Fruit fly (Drosophila melanogaster) whole organism, embryonic: Measurements from ENCODE around the gene CG10301.

Experiments used
- CG10431 ChIP-seq: fragments of 200-800 bp; sonication (Bioruptor generic); optimal IDR thresholded peaks from 3 replicates; lab custom pipeline; 2018; ENCODE audit warnings: missing biosample characterization, mild to moderate bottlenecking, missing genetic modification characterization
- CG11560 ChIP-seq: fragments of 200-800 bp; sonication (Bioruptor generic); IDR thresholded peaks from 3 replicates; pipeline ENCODE4 v1.3.6; 2022; ENCODE audit warnings: missing biosample characterization, missing genetic modification characterization
- CG11695 ChIP-seq: fragments of 200-800 bp; sonication (Bioruptor generic); IDR thresholded peaks from 3 replicates; pipeline ENCODE4 v1.3.6; 2022; ENCODE audit warnings: missing biosample characterization, missing genetic modification characterization
- CG12236 ChIP-seq: fragments of 200-800 bp; sonication (Bioruptor generic); optimal IDR thresholded peaks from 2 replicates; lab custom pipeline; 2016; ENCODE audit warnings: missing biosample characterization, missing genetic modification characterization
- CG13123 ChIP-seq: fragments of 200-800 bp; sonication (Bioruptor generic); optimal IDR thresholded peaks from 2 replicates; lab custom pipeline; 2016; ENCODE audit warnings: missing biosample characterization, missing genetic modification characterization
- CG13287 ChIP-seq: fragments of 200-800 bp; sonication (Bioruptor generic); IDR thresholded peaks from 2 replicates; pipeline ENCODE4 v1.3.6; 2022; ENCODE audit warnings: missing biosample characterization, missing genetic modification characterization; ENCODE audit not compliant: partially characterized antibody
- CG14050 ChIP-seq: fragments of 200-800 bp; sonication (Bioruptor generic); IDR thresholded peaks from 3 replicates; pipeline ENCODE4 v1.3.6; 2022; ENCODE audit warnings: missing biosample characterization, missing genetic modification characterization
- CG14710 ChIP-seq: fragments of 200-800 bp; sonication (Bioruptor generic); optimal IDR thresholded peaks from 3 replicates; lab custom pipeline; 2019; ENCODE audit warnings: missing biosample characterization, mild to moderate bottlenecking, missing genetic modification characterization, moderate library complexity
- CG17385 ChIP-seq: fragments of 200-800 bp; sonication (Bioruptor generic); optimal IDR thresholded peaks from 3 replicates; lab custom pipeline; 2018; ENCODE audit warnings: missing biosample characterization, mild to moderate bottlenecking, missing genetic modification characterization
- CG17612 ChIP-seq: fragments of 200-800 bp; sonication (Bioruptor generic); IDR thresholded peaks from 2 replicates; pipeline ENCODE4 v1.3.6; 2022; ENCODE audit warnings: missing biosample characterization, missing genetic modification characterization
- CG2120 ChIP-seq: fragments of 200-800 bp; sonication (Bioruptor generic); optimal IDR thresholded peaks from 3 replicates; lab custom pipeline; 2016; ENCODE audit warnings: missing biosample characterization, missing genetic modification characterization
- CG2875 ChIP-seq: fragments of 200-800 bp; sonication (Bioruptor generic); optimal IDR thresholded peaks from 2 replicates; lab custom pipeline; 2017; ENCODE audit warnings: missing biosample characterization, mild to moderate bottlenecking, missing genetic modification characterization, missing genetic modification reagents
- CG31224 ChIP-seq: fragments of 200-800 bp; sonication (Bioruptor generic); IDR thresholded peaks from 2 replicates; pipeline ENCODE4 v1.3.6; 2022; ENCODE audit warnings: missing biosample characterization, missing genetic modification characterization
- CG3838 ChIP-seq: fragments of 200-800 bp; sonication (Bioruptor generic); optimal IDR thresholded peaks from 3 replicates; lab custom pipeline; 2016; ENCODE audit warnings: missing biosample characterization, missing genetic modification characterization
- CG5180 ChIP-seq: fragments of 200-800 bp; sonication (Bioruptor generic); optimal IDR thresholded peaks from 3 replicates; lab custom pipeline; 2017; ENCODE audit warnings: missing biosample characterization, missing genetic modification characterization, mild to moderate bottlenecking, moderate library complexity, missing genetic modification reagents
- CG7786 ChIP-seq: fragments of 200-800 bp; sonication (Bioruptor generic); optimal IDR thresholded peaks from 2 replicates; lab custom pipeline; 2016; ENCODE audit warnings: missing biosample characterization, missing genetic modification characterization
- CG8388 ChIP-seq: fragments of 200-800 bp; sonication (Bioruptor generic); optimal IDR thresholded peaks from 2 replicates; lab custom pipeline; 2019; ENCODE audit warnings: missing biosample characterization, mild to moderate bottlenecking, missing genetic modification characterization, moderate library complexity
- CG8765 ChIP-seq: fragments of 200-800 bp; sonication (Bioruptor generic); IDR thresholded peaks from 2 replicates; pipeline ENCODE4 v1.3.6; 2022; ENCODE audit warnings: missing biosample characterization, missing genetic modification characterization
- CG9727 ChIP-seq: fragments of 200-800 bp; sonication (Bioruptor generic); optimal IDR thresholded peaks from 3 replicates; lab custom pipeline; 2017; ENCODE audit warnings: missing biosample characterization, mild to moderate bottlenecking, missing genetic modification characterization
- CG9817 ChIP-seq: fragments of 200-800 bp; sonication (Bioruptor generic); optimal IDR thresholded peaks from 2 replicates; lab custom pipeline; 2018; ENCODE audit warnings: missing biosample characterization, mild to moderate bottlenecking, missing genetic modification characterization, moderate library complexity
- D ChIP-seq, 2 experiments: fragments of 200-800 bp in 1 of 2; fragments of >200 bp in 1 of 2; sonication (Bioruptor generic) in 1 of 2; optimal IDR thresholded peaks; 2 replicates in 1 of 2; 3 replicates in 1 of 2; lab custom pipeline; 2017; ENCODE audit warnings: mild to moderate bottlenecking in 1 of 2, missing biosample characterization in 1 of 2, missing genetic modification characterization in 1 of 2, missing genetic modification reagents in 1 of 2
- Dp ChIP-seq: fragments of 200-800 bp; sonication (Bioruptor generic); optimal IDR thresholded peaks from 2 replicates; lab custom pipeline; 2018; ENCODE audit warnings: missing biosample characterization, mild to moderate bottlenecking, missing genetic modification characterization, moderate library complexity
- Dref ChIP-seq: fragments of 200-800 bp; sonication (Bioruptor generic); IDR thresholded peaks from 2 replicates; pipeline ENCODE4 v1.3.6; 2022; ENCODE audit warnings: missing biosample characterization, missing genetic modification characterization
- E2f1 ChIP-seq: fragments of 200-800 bp; sonication (Bioruptor generic); IDR thresholded peaks from 2 replicates; pipeline ENCODE4 v1.3.6; 2022; ENCODE audit warnings: missing biosample characterization, missing genetic modification characterization
- ERR ChIP-seq: fragments of 200-800 bp; sonication (Bioruptor generic); optimal IDR thresholded peaks from 2 replicates; lab custom pipeline; 2016; ENCODE audit warnings: missing biosample characterization, missing genetic modification characterization
- Fer1 ChIP-seq: fragments of 200-800 bp; sonication (Bioruptor generic); optimal IDR thresholded peaks from 2 replicates; lab custom pipeline; 2017; ENCODE audit warnings: missing biosample characterization, mild to moderate bottlenecking, missing genetic modification characterization
- Fer2 ChIP-seq: fragments of 200-800 bp; sonication (Bioruptor generic); optimal IDR thresholded peaks from 2 replicates; lab custom pipeline; 2018; ENCODE audit warnings: missing biosample characterization, mild to moderate bottlenecking, missing genetic modification characterization, moderate library complexity
- Hr39 ChIP-seq: fragments of >200 bp; optimal IDR thresholded peaks from 2 replicates; lab custom pipeline; 2017
- Kr ChIP-seq: fragments of 200-800 bp; sonication (Bioruptor generic); optimal IDR thresholded peaks from 2 replicates; lab custom pipeline; 2017; ENCODE audit warnings: missing biosample characterization, mild to moderate bottlenecking, missing genetic modification characterization
- Poxn ChIP-seq: fragments of 200-800 bp; sonication (Bioruptor generic); IDR thresholded peaks from 2 replicates; pipeline ENCODE4 v1.3.6; 2022; ENCODE audit warnings: missing biosample characterization, missing genetic modification characterization
- Ptx1 ChIP-seq: fragments of 200-800 bp; sonication (Bioruptor generic); IDR thresholded peaks from 2 replicates; pipeline ENCODE4 v1.3.6; 2022; ENCODE audit warnings: missing biosample characterization, missing genetic modification characterization
- Sin3A ChIP-seq: fragments of >200 bp; optimal IDR thresholded peaks from 2 replicates; lab custom pipeline; 2018
- Taf1 ChIP-seq: fragments of 200-800 bp; sonication (Bioruptor generic); IDR thresholded peaks from 2 replicates; pipeline ENCODE4 v1.3.6; 2022; ENCODE audit warnings: missing biosample characterization, missing genetic modification characterization
- YL-1 ChIP-seq: fragments of 200-800 bp; sonication (Bioruptor generic); optimal IDR thresholded peaks from 3 replicates; lab custom pipeline; 2017; ENCODE audit warnings: missing biosample characterization, mild to moderate bottlenecking, missing genetic modification characterization
- bsh ChIP-seq, 2 experiments: fragments of 200-800 bp; sonication (Bioruptor generic); optimal IDR thresholded peaks; 2 replicates each; lab custom pipeline; 2017 to 2018; ENCODE audit warnings: mild to moderate bottlenecking in 2 of 2, missing biosample characterization in 2 of 2, missing genetic modification characterization in 2 of 2, moderate library complexity in 1 of 2
- dm ChIP-seq: fragments of 200-800 bp; sonication (Bioruptor generic); optimal IDR thresholded peaks from 3 replicates; lab custom pipeline; 2016; ENCODE audit warnings: missing biosample characterization, missing genetic modification characterization
- dysf ChIP-seq: fragments of 200-800 bp; sonication (Bioruptor generic); IDR thresholded peaks from 3 replicates; pipeline ENCODE4 v1.3.6; 2022; ENCODE audit warnings: missing biosample characterization, missing genetic modification characterization
- eve ChIP-seq, 2 experiments: fragments of >200 bp; optimal IDR thresholded peaks; 2 replicates each; lab custom pipeline; 2017; ENCODE audit warnings: missing biosample characterization in 2 of 2, missing genetic modification characterization in 2 of 2
- exex ChIP-seq: fragments of 200-800 bp; sonication (Bioruptor generic); optimal IDR thresholded peaks from 4 replicates; lab custom pipeline; 2018; ENCODE audit warnings: missing biosample characterization, mild to moderate bottlenecking, missing genetic modification characterization, moderate library complexity
- gcm ChIP-seq: fragments of 200-800 bp; sonication (Bioruptor generic); optimal IDR thresholded peaks from 2 replicates; lab custom pipeline; 2019; ENCODE audit warnings: missing biosample characterization, mild to moderate bottlenecking, missing genetic modification characterization, moderate library complexity
- gfzf ChIP-seq: fragments of 200-800 bp; sonication (Bioruptor generic); optimal IDR thresholded peaks from 2 replicates; lab custom pipeline; 2016; ENCODE audit warnings: missing biosample characterization, mild to moderate bottlenecking, missing genetic modification characterization, moderate library complexity
- oc ChIP-seq: fragments of 200-800 bp; sonication (Bioruptor generic); optimal IDR thresholded peaks from 2 replicates; lab custom pipeline; 2018; ENCODE audit warnings: missing biosample characterization, mild to moderate bottlenecking, missing genetic modification characterization, moderate library complexity
- otp ChIP-seq: fragments of 200-800 bp; sonication (Bioruptor generic); IDR thresholded peaks from 3 replicates; pipeline ENCODE4, ENCODE4 v1.3.6; 2022; ENCODE audit warnings: missing biosample characterization, missing genetic modification characterization
- run ChIP-seq: fragments of 200-800 bp; sonication (Bioruptor generic); optimal IDR thresholded peaks from 3 replicates; lab custom pipeline; 2018; ENCODE audit warnings: missing biosample characterization, mild to moderate bottlenecking, missing genetic modification characterization
- sc ChIP-seq, 3 experiments: fragments of >200 bp in 2 of 3; fragments of 200-800 bp in 1 of 3; sonication (Bioruptor generic) in 1 of 3; optimal IDR thresholded peaks; 2 replicates in 2 of 3; 3 replicates in 1 of 3; lab custom pipeline; 2017; ENCODE audit warnings: mild to moderate bottlenecking in 1 of 3, missing biosample characterization in 1 of 3, missing genetic modification characterization in 1 of 3, missing genetic modification reagents in 1 of 3
- scrt ChIP-seq: fragments of 200-800 bp; sonication (Bioruptor generic); optimal IDR thresholded peaks from 2 replicates; lab custom pipeline; 2018; ENCODE audit warnings: missing biosample characterization, mild to moderate bottlenecking, missing genetic modification characterization, moderate library complexity
- slou ChIP-seq: fragments of 200-800 bp; sonication (Bioruptor generic); optimal IDR thresholded peaks from 3 replicates; lab custom pipeline; 2016; ENCODE audit warnings: missing biosample characterization, missing genetic modification characterization
- usp ChIP-seq: fragments of >200 bp; optimal IDR thresholded peaks from 2 replicates; lab custom pipeline; 2017; ENCODE audit warnings: missing biosample characterization, missing genetic modification characterization
- vfl ChIP-seq: fragments of 200-800 bp; sonication (Bioruptor generic); optimal IDR thresholded peaks from 2 replicates; lab custom pipeline; 2016; ENCODE audit warnings: missing biosample characterization, missing genetic modification characterization
- zf30C ChIP-seq: fragments of 200-800 bp; sonication (Bioruptor generic); optimal IDR thresholded peaks from 3 replicates; lab custom pipeline; 2018; ENCODE audit warnings: missing biosample characterization, mild to moderate bottlenecking, missing genetic modification characterization

The CG10301 gene

DNA sequence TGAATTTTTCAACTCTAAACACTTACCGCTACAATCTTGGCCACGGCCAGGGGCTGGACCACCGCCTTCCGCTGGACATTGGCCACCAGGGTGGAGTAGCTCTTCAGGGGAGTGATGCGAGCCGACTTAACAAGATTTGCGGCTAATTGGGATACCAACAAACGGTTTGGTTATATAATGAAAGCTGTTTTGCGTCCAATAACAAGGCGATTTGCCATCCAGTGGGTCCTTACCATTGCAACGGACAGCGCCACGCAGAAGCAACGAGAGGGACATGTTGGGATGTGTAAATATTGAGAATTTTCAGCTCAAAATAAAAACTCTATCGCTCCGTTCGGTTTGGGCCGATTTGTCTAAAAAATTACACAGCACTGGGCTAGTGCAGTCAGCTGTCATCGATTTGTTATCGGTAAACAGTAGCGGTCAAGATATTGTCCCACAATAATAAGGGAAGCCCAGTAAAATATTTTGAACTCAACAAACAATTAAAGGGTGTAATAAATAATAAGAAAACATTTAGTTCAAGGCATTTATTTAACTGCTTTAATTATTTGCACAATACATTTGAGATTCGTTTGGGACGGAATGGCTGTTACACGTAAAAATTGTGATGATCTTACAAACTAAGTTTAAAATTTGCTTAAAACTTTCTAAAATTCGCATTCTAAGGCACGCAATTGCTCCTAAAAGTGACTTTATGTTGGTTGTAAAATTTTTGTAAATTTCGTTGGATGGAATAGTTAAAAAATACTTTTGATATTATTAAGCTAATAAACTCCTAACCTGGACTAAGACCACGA, 50.5 kb downstream of the CG10301 start, which contains the start of gene SdhD (continued):
- TF ChIP-seq CG13287 (GFP tag; lab: Robert Waterston, UW) (peak; percentile 72), CG11695 (GFP tag; lab: Robert Waterston, UW) (no peak), Ptx1 (GFP tag; lab: Robert Waterston, UW) (no peak), usp (GFP tag; lab: Kevin White, UChicago) (no peak), Fer2 (no peak), zf30C (no peak), vfl (GFP tag; lab: Kevin White, UChicago) (peak; percentile 53), exex (tag; lab: Kevin White, UChicago) (peak; percentile 27), CG17385 (GFP tag; lab: Kevin White, UChicago) (peak; percentile 13), sc (optimal IDR thresholded peaks at IDR 0.05; lab: Kevin White, UChicago) (no peak), sc (GFP tag; optimal IDR thresholded peaks at IDR 0.05; lab: Kevin White, UChicago) (no peak), otp (GFP tag; lab: Robert Waterston, UW) (no peak), slou (GFP tag; lab: Kevin White, UChicago) (no peak), Poxn (GFP tag; lab: Robert Waterston, UW) (no peak), CG3838 (no peak), CG31224 (GFP tag; lab: Robert Waterston, UW) (no peak), Dp (peak; percentile 29), gcm (no peak), CG14050 (GFP tag; lab: Robert Waterston, UW) (no peak), CG9817 (tag; lab: Kevin White, UChicago) (no peak), CG7786 (GFP tag; lab: Kevin White, UChicago) (no peak), CG2875 (GFP tag; lab: Kevin White, UChicago) (no peak), run (tag; lab: Kevin White, UChicago) (no peak), CG5180 (no peak), gfzf (GFP tag; lab: Kevin White, UChicago) (peak; percentile 10), oc (tag; lab: Kevin White, UChicago) (no peak), E2f1 (GFP tag; lab: Robert Waterston, UW) (no peak), YL-1 (GFP tag; lab: Kevin White, UChicago) (peak; percentile 75), CG8765 (GFP tag; lab: Robert Waterston, UW) (no peak), CG10431 (GFP tag; lab: Kevin White, UChicago) (no peak), CG8388 (no peak), D (optimal IDR thresholded peaks at IDR 0.05; lab: Kevin White, UChicago) (no peak), D (GFP tag; optimal IDR thresholded peaks at IDR 0.05; lab: Kevin White, UChicago) (no peak), CG11560 (no peak), CG17612 (no peak), eve (GFP tag; optimal IDR thresholded peaks at IDR 0.05; lab: Kevin White, UChicago) (no peak), CG14710 (tag; lab: Kevin White, UChicago) (peak; percentile 16), Fer1 (GFP tag; lab: Kevin White, UChicago) (peak; percentile 46), CG9727 (GFP tag; lab: Kevin White, UChicago) (no peak), Sin3A (peak; percentile 3), dm (GFP tag; lab: Kevin White, UChicago) (no peak), CG2120 (peak; percentile 61), dysf (no peak), scrt (GFP tag; lab: Kevin White, UChicago) (no peak), Kr (GFP tag; lab: Kevin White, UChicago) (no peak), ERR (GFP tag; lab: Kevin White, UChicago) (no peak), Dref (peak; percentile 80), bsh (GFP tag; optimal IDR thresholded peaks at IDR 0.05; lab: Kevin White, UChicago) (no peak), Hr39 (lab: Kevin White, UChicago) (no peak), CG12236 (GFP tag; lab: Kevin White, UChicago) (no peak), CG13123 (no peak), Taf1 (GFP tag; lab: Robert Waterston, UW) (no peak)
